Fruit fly (Drosophila melanogaster) whole organism: ENCODE data around the gene Alg10.

Experiments used
- CG8478 ChIP-seq: fragments of >200 bp; optimal IDR thresholded peaks from 2 replicates; lab custom pipeline; 2018; ENCODE audit warnings: inconsistent platforms
- Dll ChIP-seq: fragments of >200 bp; optimal IDR thresholded peaks from 2 replicates; lab custom pipeline; 2017
- EcR ChIP-seq, 2 experiments: fragments of >200 bp; optimal IDR thresholded peaks; 2 replicates each; lab custom pipeline; 2017; ENCODE audit warnings: missing biosample characterization in 2 of 2, missing genetic modification characterization in 2 of 2, missing genetic modification reagents in 2 of 2
- pan ChIP-seq: fragments of >200 bp; optimal IDR thresholded peaks from 2 replicates; lab custom pipeline; 2017
- psq ChIP-seq: fragments of >200 bp; optimal IDR thresholded peaks from 2 replicates; lab custom pipeline; 2017
- usp ChIP-seq: fragments of >200 bp; optimal IDR thresholded peaks from 2 replicates; lab custom pipeline; 2017; ENCODE audit warnings: missing biosample characterization, missing genetic modification characterization, mixed read lengths

dm6 chr3L:11138862-11139261 lies 25.9 kb upstream of the Alg10 start:
- TF ChIP-seq pan (lab: Kevin White, UChicago), result no peak
- TF ChIP-seq CG8478 (lab: Kevin White, UChicago), result no peak
- TF ChIP-seq usp, result no peak
- TF ChIP-seq EcR (GFP tag; optimal IDR thresholded peaks at IDR 0.05; lab: Kevin White, UChicago), result no peak
- TF ChIP-seq psq (lab: Kevin White, UChicago), result no peak
- no peak for TF ChIP-seq Dll
